Fruit fly (Drosophila melanogaster) whole organism, embryonic: ENCODE data around the gene aop.

ENCODE experiments used
- Adf1 ChIP-seq: fragments of 200-800 bp; sonication (Bioruptor generic); IDR thresholded peaks from 2 replicates; pipeline ENCODE4 v1.3.6; 2022; ENCODE audit warnings: missing biosample characterization, missing genetic modification characterization
- B-H2 ChIP-seq: fragments of 200-800 bp; sonication (Bioruptor generic); optimal IDR thresholded peaks from 2 replicates; lab custom pipeline; 2018; ENCODE audit warnings: missing biosample characterization, mild to moderate bottlenecking, missing genetic modification characterization
- CG11456 ChIP-seq: fragments of 200-800 bp; sonication (Bioruptor generic); IDR thresholded peaks from 3 replicates; pipeline ENCODE4 v1.3.6; 2022; ENCODE audit warnings: missing biosample characterization, missing genetic modification characterization
- CG12236 ChIP-seq: fragments of 200-800 bp; sonication (Bioruptor generic); optimal IDR thresholded peaks from 2 replicates; lab custom pipeline; 2016; ENCODE audit warnings: missing biosample characterization, missing genetic modification characterization
- CG12769 ChIP-seq: fragments of 200-800 bp; sonication (Bioruptor generic); optimal IDR thresholded peaks from 2 replicates; lab custom pipeline; 2019; ENCODE audit warnings: missing biosample characterization, mild to moderate bottlenecking, missing genetic modification characterization, moderate library complexity
- CG13894 ChIP-seq: fragments of 200-800 bp; sonication (Bioruptor generic); optimal IDR thresholded peaks from 3 replicates; lab custom pipeline; 2018; ENCODE audit warnings: missing biosample characterization, mild to moderate bottlenecking, missing genetic modification characterization, moderate library complexity
- CG14014 ChIP-seq: fragments of 200-800 bp; sonication (Bioruptor generic); IDR thresholded peaks from 2 replicates; pipeline ENCODE4 v1.3.6; 2022; ENCODE audit warnings: missing biosample characterization, missing genetic modification characterization
- CG16863 ChIP-seq: fragments of 200-800 bp; sonication (Bioruptor generic); optimal IDR thresholded peaks from 3 replicates; lab custom pipeline; 2016; ENCODE audit warnings: missing biosample characterization, missing genetic modification characterization
- CG17829 ChIP-seq: fragments of 200-800 bp; optimal IDR thresholded peaks from 2 replicates; lab custom pipeline; 2019; ENCODE audit warnings: missing biosample characterization, mild to moderate bottlenecking, missing genetic modification characterization, moderate library complexity
- CG18476 ChIP-seq: fragments of 200-800 bp; sonication (Bioruptor generic); optimal IDR thresholded peaks from 2 replicates; lab custom pipeline; 2016; ENCODE audit warnings: missing biosample characterization, mild to moderate bottlenecking, missing genetic modification characterization
- CG2120 ChIP-seq: fragments of 200-800 bp; sonication (Bioruptor generic); optimal IDR thresholded peaks from 3 replicates; lab custom pipeline; 2016; ENCODE audit warnings: missing biosample characterization, missing genetic modification characterization
- CG2199 ChIP-seq: fragments of 200-800 bp; sonication (Bioruptor generic); IDR thresholded peaks from 3 replicates; pipeline ENCODE4 v1.3.6; 2022; ENCODE audit warnings: missing biosample characterization, missing genetic modification characterization
- CG2889 ChIP-seq: fragments of 200-800 bp; sonication (Bioruptor generic); IDR thresholded peaks from 3 replicates; pipeline ENCODE4 v1.3.6; 2022; ENCODE audit warnings: missing biosample characterization, missing genetic modification characterization
- CG3726 ChIP-seq: fragments of 200-800 bp; sonication (Bioruptor generic); IDR thresholded peaks from 3 replicates; pipeline ENCODE4, ENCODE4 v1.3.6; 2022; ENCODE audit warnings: missing biosample characterization, missing genetic modification characterization
- CG3847 ChIP-seq: fragments of 200-800 bp; sonication (Bioruptor generic); IDR thresholded peaks from 2 replicates; pipeline ENCODE4 v1.3.6; 2022; ENCODE audit warnings: missing biosample characterization, missing genetic modification characterization
- CG4328 ChIP-seq: fragments of 200-800 bp; sonication (Bioruptor generic); optimal IDR thresholded peaks from 3 replicates; lab custom pipeline; 2017; ENCODE audit warnings: missing biosample characterization, missing genetic modification reagents, missing genetic modification characterization
- CG7928 ChIP-seq: fragments of 200-800 bp; sonication (Bioruptor generic); optimal IDR thresholded peaks from 2 replicates; lab custom pipeline; 2017; ENCODE audit warnings: missing biosample characterization, mild to moderate bottlenecking, missing genetic modification characterization
- CkIIα-i1 ChIP-seq: fragments of 200-800 bp; sonication (Bioruptor generic); IDR thresholded peaks from 2 replicates; pipeline ENCODE4 v1.3.6; 2022; ENCODE audit warnings: missing biosample characterization, missing genetic modification characterization
- CrebB ChIP-seq: fragments of 200-800 bp; sonication (Bioruptor generic); optimal IDR thresholded peaks from 3 replicates; lab custom pipeline; 2018; ENCODE audit warnings: missing biosample characterization, mild to moderate bottlenecking, missing genetic modification characterization
- Deaf1 ChIP-seq: fragments of 200-800 bp; optimal IDR thresholded peaks from 3 replicates; lab custom pipeline; 2019; ENCODE audit warnings: missing biosample characterization, mild to moderate bottlenecking, missing genetic modification characterization, moderate library complexity
- Dek ChIP-seq: fragments of 200-800 bp; sonication (Bioruptor generic); optimal IDR thresholded peaks from 3 replicates; lab custom pipeline; 2019; ENCODE audit warnings: missing biosample characterization, mild to moderate bottlenecking, missing genetic modification characterization, moderate library complexity
- Doc3 ChIP-seq: fragments of 200-800 bp; sonication (Bioruptor generic); IDR thresholded peaks from 3 replicates; pipeline ENCODE4 v1.3.6; 2022; ENCODE audit warnings: missing biosample characterization, missing genetic modification characterization; ENCODE audit not compliant: partially characterized antibody
- ERR ChIP-seq: fragments of 200-800 bp; sonication (Bioruptor generic); optimal IDR thresholded peaks from 2 replicates; lab custom pipeline; 2016; ENCODE audit warnings: missing biosample characterization, missing genetic modification characterization
- Ets97D ChIP-seq: fragments of 200-800 bp; sonication (Bioruptor generic); optimal IDR thresholded peaks from 3 replicates; lab custom pipeline; 2016; ENCODE audit warnings: missing biosample characterization, missing genetic modification characterization
- Hr78 ChIP-seq, 2 experiments: fragments of 200-800 bp in 1 of 2; fragments of >200 bp in 1 of 2; sonication (Bioruptor generic) in 1 of 2; optimal IDR thresholded peaks; 2 replicates each; lab custom pipeline; 2017 to 2019; ENCODE audit warnings: missing biosample characterization in 2 of 2, missing genetic modification characterization in 2 of 2, mild to moderate bottlenecking in 1 of 2, moderate library complexity in 1 of 2
- Kr ChIP-seq: fragments of 200-800 bp; sonication (Bioruptor generic); optimal IDR thresholded peaks from 2 replicates; lab custom pipeline; 2017; ENCODE audit warnings: missing biosample characterization, mild to moderate bottlenecking, missing genetic modification characterization
- Med ChIP-seq: fragments of 200-800 bp; sonication (Bioruptor generic); peaks from one replicate; lab custom pipeline; 2016; ENCODE audit warnings: missing biosample characterization, missing genetic modification characterization, mild to moderate bottlenecking, inconsistent platforms, moderate library complexity
- Neu2 ChIP-seq: fragments of 200-800 bp; sonication (Bioruptor generic); optimal IDR thresholded peaks from 3 replicates; lab custom pipeline; 2016; ENCODE audit warnings: missing biosample characterization, missing genetic modification characterization, borderline replicate concordance
- Optix ChIP-seq: fragments of 200-800 bp; sonication (Bioruptor generic); IDR thresholded peaks from 3 replicates; pipeline ENCODE4 v1.3.6; 2022; ENCODE audit warnings: missing biosample characterization, missing genetic modification characterization
- PHDP ChIP-seq: fragments of 200-800 bp; sonication (Bioruptor generic); optimal IDR thresholded peaks from 3 replicates; lab custom pipeline; 2018; ENCODE audit warnings: missing biosample characterization, mild to moderate bottlenecking, missing genetic modification characterization, moderate library complexity
- Pdp1 ChIP-seq, 2 experiments: fragments of 200-800 bp; sonication (Bioruptor generic); optimal IDR thresholded peaks; 3 replicates each; lab custom pipeline; 2016; ENCODE audit warnings: missing biosample characterization in 2 of 2, missing genetic modification characterization in 2 of 2, mild to moderate bottlenecking in 1 of 2, moderate library complexity in 1 of 2
- Ptx1 ChIP-seq: fragments of 200-800 bp; sonication (Bioruptor generic); IDR thresholded peaks from 2 replicates; pipeline ENCODE4 v1.3.6; 2022; ENCODE audit warnings: missing biosample characterization, missing genetic modification characterization
- Tbp ChIP-seq: fragments of >200 bp; optimal IDR thresholded peaks from 2 replicates; lab custom pipeline; 2018; ENCODE audit warnings: missing biosample characterization, missing genetic modification characterization
- ato ChIP-seq: fragments of 200-800 bp; sonication (Bioruptor generic); IDR thresholded peaks from 2 replicates; pipeline ENCODE4 v1.3.6; 2022; ENCODE audit warnings: missing biosample characterization, missing genetic modification characterization; ENCODE audit not compliant: partially characterized antibody
- cad ChIP-seq: fragments of >200 bp; optimal IDR thresholded peaks from 2 replicates; lab custom pipeline; 2017; ENCODE audit warnings: missing biosample characterization, missing genetic modification characterization
- chm ChIP-seq: fragments of 200-800 bp; sonication (Bioruptor generic); IDR thresholded peaks from 2 replicates; pipeline ENCODE4 v1.3.6; 2022; ENCODE audit warnings: missing biosample characterization, missing genetic modification characterization
- da ChIP-seq: fragments of 200-800 bp; sonication (Bioruptor generic); optimal IDR thresholded peaks from 2 replicates; lab custom pipeline; 2016; ENCODE audit warnings: missing biosample characterization, missing genetic modification characterization
- danr ChIP-seq: fragments of 200-800 bp; sonication (Bioruptor generic); IDR thresholded peaks from 2 replicates; pipeline ENCODE4 v1.3.6; 2022; ENCODE audit warnings: missing biosample characterization, missing genetic modification characterization
- dm ChIP-seq: fragments of 200-800 bp; sonication (Bioruptor generic); optimal IDR thresholded peaks from 3 replicates; lab custom pipeline; 2016; ENCODE audit warnings: missing biosample characterization, missing genetic modification characterization
- en ChIP-seq: fragments of 200-800 bp; sonication (Bioruptor generic); optimal IDR thresholded peaks from 2 replicates; lab custom pipeline; 2016; ENCODE audit warnings: missing biosample characterization, missing genetic modification characterization
- exex ChIP-seq: fragments of 200-800 bp; sonication (Bioruptor generic); optimal IDR thresholded peaks from 4 replicates; lab custom pipeline; 2018; ENCODE audit warnings: missing biosample characterization, mild to moderate bottlenecking, missing genetic modification characterization, moderate library complexity
- fd3F ChIP-seq: fragments of 200-800 bp; sonication (Bioruptor generic); optimal IDR thresholded peaks from 2 replicates; lab custom pipeline; 2018; ENCODE audit warnings: missing biosample characterization, mild to moderate bottlenecking, missing genetic modification characterization, moderate library complexity
- fd64A ChIP-seq: fragments of 200-800 bp; sonication (Bioruptor generic); optimal IDR thresholded peaks from 3 replicates; lab custom pipeline; 2018; ENCODE audit warnings: missing biosample characterization, mild to moderate bottlenecking, missing genetic modification characterization
- kni ChIP-seq: fragments of 200-800 bp; sonication (Bioruptor generic); optimal IDR thresholded peaks from 3 replicates; lab custom pipeline; 2017; ENCODE audit warnings: mild to moderate bottlenecking, missing biosample characterization, missing genetic modification reagents, missing genetic modification characterization
- luna ChIP-seq: fragments of 200-800 bp; sonication (Bioruptor generic); optimal IDR thresholded peaks from 2 replicates; lab custom pipeline; 2016; ENCODE audit warnings: missing biosample characterization, missing genetic modification characterization
- nom ChIP-seq: fragments of 200-800 bp; sonication (Bioruptor generic); optimal IDR thresholded peaks from 2 replicates; lab custom pipeline; 2017; ENCODE audit warnings: missing biosample characterization, missing genetic modification characterization, mild to moderate bottlenecking, moderate library complexity, missing genetic modification reagents
- p53 ChIP-seq: fragments of 200-800 bp; sonication (Bioruptor generic); optimal IDR thresholded peaks from 2 replicates; lab custom pipeline; 2016; ENCODE audit warnings: missing biosample characterization, missing genetic modification characterization
- salm ChIP-seq: fragments of 200-800 bp; sonication (Bioruptor generic); optimal IDR thresholded peaks from 2 replicates; lab custom pipeline; 2018; ENCODE audit warnings: missing biosample characterization, mild to moderate bottlenecking, missing genetic modification characterization
- tap ChIP-seq: fragments of 200-800 bp; optimal IDR thresholded peaks from 3 replicates; lab custom pipeline; 2019; ENCODE audit warnings: missing biosample characterization, mild to moderate bottlenecking, missing genetic modification characterization, moderate library complexity
- toy ChIP-seq: fragments of 200-800 bp; sonication (Bioruptor generic); IDR thresholded peaks from 2 replicates; pipeline ENCODE4 v1.3.6; 2022; ENCODE audit warnings: missing biosample characterization, missing genetic modification characterization
- wdn ChIP-seq: fragments of 200-800 bp; sonication (Bioruptor generic); IDR thresholded peaks from 2 replicates; pipeline ENCODE4 v1.3.6; 2022; ENCODE audit warnings: missing biosample characterization, missing genetic modification characterization

The aop gene

dm6 chr2L:2217067-2217684, 38.6 kb upstream of the aop start, which contains the start of the genes CG15386, CG42371 and mio (continued):
- TF ChIP-seq CG3847 (GFP tag; lab: Robert Waterston, UW): peak; percentile 35; the same call in 1 of the 2 replicates
- TF ChIP-seq Ets97D (GFP tag; lab: Kevin White, UChicago): peak; percentile 52
- no peak for TF ChIP-seq Tbp (GFP tag; lab: Kevin White, UChicago)
- no peak for TF ChIP-seq CG12236 (GFP tag; lab: Kevin White, UChicago)
- TF ChIP-seq Deaf1 (tag; lab: Kevin White, UChicago): no peak
- peak; percentile 50 for TF ChIP-seq B-H2
- no peak for TF ChIP-seq chm (GFP tag; lab: Robert Waterston, UW)
- peak; percentile 56 for TF ChIP-seq nom
- no peak for TF ChIP-seq Optix (GFP tag; lab: Robert Waterston, UW)
- no peak for TF ChIP-seq CG16863 (GFP tag; lab: Kevin White, UChicago)
- no peak for TF ChIP-seq CG2199 (GFP tag; lab: Robert Waterston, UW)
- no peak for TF ChIP-seq Kr (GFP tag; lab: Kevin White, UChicago)
- no peak for TF ChIP-seq fd64A (GFP tag; lab: Kevin White, UChicago)
- no peak for TF ChIP-seq fd3F
- no peak for TF ChIP-seq CG4328
- TF ChIP-seq salm: no peak
- no peak for TF ChIP-seq da (GFP tag; lab: Kevin White, UChicago)
- TF ChIP-seq Doc3 (GFP tag; lab: Robert Waterston, UW): no peak
- no peak for TF ChIP-seq Adf1
- no peak for TF ChIP-seq CG2889
- no peak for TF ChIP-seq PHDP (tag; lab: Kevin White, UChicago)
- no peak for TF ChIP-seq CG13894
- TF ChIP-seq CkIIα-i1 (GFP tag; lab: Robert Waterston, UW): no peak
- TF ChIP-seq kni (GFP tag; lab: Kevin White, UChicago): no peak
- TF ChIP-seq CG17829 (tag; lab: Kevin White, UChicago): peak; percentile 12
- TF ChIP-seq CG12769 (tag; lab: Kevin White, UChicago): no peak
- peak; percentile 28 for TF ChIP-seq exex (tag; lab: Kevin White, UChicago)
- no peak for TF ChIP-seq CG18476 (GFP tag; lab: Kevin White, UChicago)
- TF ChIP-seq toy (GFP tag; lab: Robert Waterston, UW): no peak
- TF ChIP-seq wdn (GFP tag; lab: Robert Waterston, UW): 0 out of 2 replicates have a peak, but pooled peaks have one; percentile 19
- peak in 1 of 2 experiments; percentile 68 for TF ChIP-seq Pdp1 (GFP tag; optimal IDR thresholded peaks at IDR 0.05; lab: Kevin White, UChicago)
- TF ChIP-seq Med (GFP tag; lab: Kevin White, UChicago): peak; percentile 85
- peak; percentile 45 for TF ChIP-seq ato (GFP tag; lab: Robert Waterston, UW)
- no peak for TF ChIP-seq cad (GFP tag; lab: Kevin White, UChicago)
- TF ChIP-seq danr: no peak
- no peak for TF ChIP-seq en (GFP tag; lab: Kevin White, UChicago)
- TF ChIP-seq CG2120: peak; percentile 54
- peak; percentile 72 for TF ChIP-seq dm (GFP tag; lab: Kevin White, UChicago)
- TF ChIP-seq CG14014: no peak
- no peak for TF ChIP-seq luna
- no peak for TF ChIP-seq p53 (GFP tag; lab: Kevin White, UChicago)
- no peak for TF ChIP-seq Dek
- no peak for TF ChIP-seq CG11456
- TF ChIP-seq ERR (GFP tag; lab: Kevin White, UChicago): no peak
- no peak for TF ChIP-seq CG7928 (GFP tag; lab: Kevin White, UChicago)
- no peak for TF ChIP-seq CG3726 (GFP tag; lab: Robert Waterston, UW)
- no peak for TF ChIP-seq Neu2 (GFP tag; lab: Kevin White, UChicago)
- TF ChIP-seq CrebB (tag; lab: Kevin White, UChicago): no peak
- no peak for TF ChIP-seq Hr78 (GFP tag; optimal IDR thresholded peaks at IDR 0.05; lab: Kevin White, UChicago)
- no peak for TF ChIP-seq tap
- no peak for TF ChIP-seq Ptx1 (GFP tag; lab: Robert Waterston, UW)
